Worm (Caenorhabditis elegans) whole organism, midembryonic: Measurements from ENCODE around the gene F44D12.16.

ENCODE experiments used
- flt-1 ChIP-seq: fragments of 200-800 bp; sonication (Bioruptor generic); IDR thresholded peaks from 2 replicates; pipeline ENCODE4 v1.3.6; 2022; ENCODE audit warnings: missing genetic modification characterization, missing compliant biosample characterization
- klf-2 ChIP-seq: fragments of 200-800 bp; sonication (Bioruptor generic); conservative IDR thresholded peaks from 2 replicates; pipeline ENCODE4 v1.3.6; 2022; ENCODE audit warnings: missing genetic modification reagents, missing genetic modification characterization, missing compliant biosample characterization

DNA sequence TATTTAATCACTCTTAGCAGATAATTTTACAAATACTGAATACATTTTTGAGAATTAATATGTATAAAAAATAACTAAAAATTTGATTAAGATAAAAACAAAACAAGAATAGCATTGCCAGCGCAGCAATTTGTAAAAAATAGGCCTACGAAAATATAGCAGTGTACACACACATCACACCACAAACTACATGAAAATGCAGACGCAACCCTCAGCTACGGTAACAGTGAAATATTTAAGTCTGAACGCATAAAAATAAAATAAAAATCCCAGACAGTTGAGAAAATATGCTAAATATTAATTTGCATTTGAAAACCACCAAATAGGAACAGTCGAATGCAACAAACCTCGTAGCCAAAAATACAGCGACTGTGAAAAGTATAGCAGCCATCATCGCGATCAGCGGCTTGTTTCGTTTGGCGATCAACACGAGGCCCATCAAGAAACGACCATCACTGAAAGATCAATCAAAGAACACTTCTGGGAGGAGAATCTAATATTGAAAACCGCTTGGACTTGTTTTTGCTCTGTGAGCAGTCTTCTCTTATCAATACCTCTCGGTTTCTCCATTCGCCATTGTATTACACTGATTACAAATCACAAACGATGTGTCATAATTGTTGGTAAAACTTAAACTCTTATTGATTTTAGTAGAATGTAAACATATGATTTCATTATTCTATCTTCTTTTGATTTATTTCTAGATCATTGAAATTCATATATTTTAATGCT is 30.2 kb upstream of the F44D12.16 start, which contains the start of gene pyp-1:
- TF ChIP-seq klf-2 (GFP tag; lab: Robert Waterston, UW) (no peak), flt-1 (GFP tag; lab: Robert Waterston, UW) (no peak)
